Fruit fly (Drosophila melanogaster) whole organism, embryonic: ENCODE results near the gene PsGEF.

Experiments used
- Atf3 ChIP-seq: fragments of 200-800 bp; sonication (Bioruptor generic); optimal IDR thresholded peaks from 3 replicates; lab custom pipeline; 2016; ENCODE audit warnings: missing biosample characterization, missing genetic modification characterization
- CG1024 ChIP-seq: fragments of 200-800 bp; sonication (Bioruptor generic); IDR thresholded peaks from 2 replicates; pipeline ENCODE4 v1.3.6; 2022; ENCODE audit warnings: missing biosample characterization, missing genetic modification characterization
- CG10543 ChIP-seq: fragments of 200-800 bp; sonication (Bioruptor generic); optimal IDR thresholded peaks from 3 replicates; lab custom pipeline; 2017; ENCODE audit warnings: missing biosample characterization, mild to moderate bottlenecking, missing genetic modification characterization, moderate library complexity
- CG11504 ChIP-seq: fragments of 200-800 bp; sonication (Bioruptor generic); optimal IDR thresholded peaks from 3 replicates; lab custom pipeline; 2019; ENCODE audit warnings: missing biosample characterization, mild to moderate bottlenecking, missing genetic modification characterization, moderate library complexity
- CG11696 ChIP-seq: fragments of 200-800 bp; sonication (Bioruptor generic); IDR thresholded peaks from 2 replicates; pipeline ENCODE4 v1.3.6; 2022; ENCODE audit warnings: missing biosample characterization, missing genetic modification characterization
- CG12071 ChIP-seq: fragments of 200-800 bp; sonication (Bioruptor generic); optimal IDR thresholded peaks from 3 replicates; lab custom pipeline; 2018; ENCODE audit warnings: missing biosample characterization, mild to moderate bottlenecking, missing genetic modification characterization
- CG14014 ChIP-seq: fragments of 200-800 bp; sonication (Bioruptor generic); IDR thresholded peaks from 2 replicates; pipeline ENCODE4 v1.3.6; 2022; ENCODE audit warnings: missing biosample characterization, missing genetic modification characterization
- CG16813 ChIP-seq: fragments of 200-800 bp; sonication (Bioruptor generic); IDR thresholded peaks from 3 replicates; pipeline ENCODE4 v1.3.6; 2022; ENCODE audit warnings: missing biosample characterization, missing genetic modification characterization; ENCODE audit not compliant: partially characterized antibody
- CG17186 ChIP-seq: fragments of 200-800 bp; sonication (Bioruptor generic); optimal IDR thresholded peaks from 3 replicates; lab custom pipeline; 2017; ENCODE audit warnings: missing biosample characterization, missing genetic modification reagents, missing genetic modification characterization
- CG2678 ChIP-seq: fragments of 200-800 bp; sonication (Bioruptor generic); optimal IDR thresholded peaks from 3 replicates; lab custom pipeline; 2019; ENCODE audit warnings: missing biosample characterization, mild to moderate bottlenecking, missing genetic modification characterization, moderate library complexity
- CG2889 ChIP-seq: fragments of 200-800 bp; sonication (Bioruptor generic); IDR thresholded peaks from 3 replicates; pipeline ENCODE4 v1.3.6; 2022; ENCODE audit warnings: missing biosample characterization, missing genetic modification characterization
- CG32772 ChIP-seq: fragments of 200-800 bp; sonication (Bioruptor generic); IDR thresholded peaks from 2 replicates; pipeline ENCODE4 v1.3.6; 2022; ENCODE audit warnings: missing biosample characterization, missing genetic modification characterization
- CG3407 ChIP-seq: fragments of 200-800 bp; sonication (Bioruptor generic); optimal IDR thresholded peaks from 2 replicates; lab custom pipeline; 2018; ENCODE audit warnings: missing biosample characterization, mild to moderate bottlenecking, missing genetic modification characterization
- CG3726 ChIP-seq: fragments of 200-800 bp; sonication (Bioruptor generic); IDR thresholded peaks from 3 replicates; pipeline ENCODE4, ENCODE4 v1.3.6; 2022; ENCODE audit warnings: missing biosample characterization, missing genetic modification characterization
- CG6654 ChIP-seq: fragments of 200-800 bp; sonication (Bioruptor generic); optimal IDR thresholded peaks from 2 replicates; lab custom pipeline; 2017; ENCODE audit warnings: missing biosample characterization, mild to moderate bottlenecking, missing genetic modification characterization
- CG6683 ChIP-seq: fragments of 200-800 bp; sonication (Bioruptor generic); optimal IDR thresholded peaks from 2 replicates; lab custom pipeline; 2017; ENCODE audit warnings: missing biosample characterization, mild to moderate bottlenecking, missing genetic modification characterization, missing genetic modification reagents
- CG9437 ChIP-seq: fragments of 200-800 bp; sonication (Bioruptor generic); optimal IDR thresholded peaks from 2 replicates; lab custom pipeline; 2018; ENCODE audit warnings: missing biosample characterization, mild to moderate bottlenecking, missing genetic modification characterization
- CkIIα-i1 ChIP-seq: fragments of 200-800 bp; sonication (Bioruptor generic); IDR thresholded peaks from 2 replicates; pipeline ENCODE4 v1.3.6; 2022; ENCODE audit warnings: missing biosample characterization, missing genetic modification characterization
- D ChIP-seq, 2 experiments: fragments of 200-800 bp in 1 of 2; fragments of >200 bp in 1 of 2; sonication (Bioruptor generic) in 1 of 2; optimal IDR thresholded peaks; 2 replicates in 1 of 2; 3 replicates in 1 of 2; lab custom pipeline; 2017; ENCODE audit warnings: mild to moderate bottlenecking in 1 of 2, missing biosample characterization in 1 of 2, missing genetic modification characterization in 1 of 2, missing genetic modification reagents in 1 of 2
- D19A ChIP-seq: fragments of 200-800 bp; optimal IDR thresholded peaks from 3 replicates; lab custom pipeline; 2019; ENCODE audit warnings: missing biosample characterization, mild to moderate bottlenecking, missing genetic modification characterization, moderate library complexity
- HLH4C ChIP-seq: fragments of 200-800 bp; sonication (Bioruptor generic); IDR thresholded peaks from 3 replicates; pipeline ENCODE4 v1.3.6; 2022; ENCODE audit warnings: missing biosample characterization, missing genetic modification characterization; ENCODE audit not compliant: partially characterized antibody
- HmgD ChIP-seq: fragments of 200-800 bp; sonication (Bioruptor generic); optimal IDR thresholded peaks from 3 replicates; lab custom pipeline; 2016; ENCODE audit warnings: missing biosample characterization, missing genetic modification characterization
- Jarid2 ChIP-seq: fragments of 200-800 bp; sonication (Bioruptor generic); optimal IDR thresholded peaks from 3 replicates; lab custom pipeline; 2017; ENCODE audit warnings: mild to moderate bottlenecking, missing biosample characterization, missing genetic modification reagents, missing genetic modification characterization
- Lpt ChIP-seq: fragments of >200 bp; optimal IDR thresholded peaks from 2 replicates; lab custom pipeline; 2018; ENCODE audit warnings: missing biosample characterization, missing genetic modification characterization
- Mad ChIP-seq: fragments of 200-800 bp; sonication (Bioruptor generic); optimal IDR thresholded peaks from 2 replicates; lab custom pipeline; 2016; ENCODE audit warnings: missing biosample characterization, missing genetic modification characterization
- NK7.1 ChIP-seq: fragments of 200-800 bp; sonication (Bioruptor generic); optimal IDR thresholded peaks from 3 replicates; lab custom pipeline; 2016; ENCODE audit warnings: missing biosample characterization, missing genetic modification characterization
- Nf-YC ChIP-seq: fragments of 200-800 bp; optimal IDR thresholded peaks from 3 replicates; lab custom pipeline; 2019; ENCODE audit warnings: missing biosample characterization, mild to moderate bottlenecking, missing genetic modification characterization, moderate library complexity
- NfI ChIP-seq: fragments of 200-800 bp; sonication (Bioruptor generic); optimal IDR thresholded peaks from 3 replicates; lab custom pipeline; 2018; ENCODE audit warnings: missing biosample characterization, mild to moderate bottlenecking, missing genetic modification characterization, moderate library complexity
- Pdp1 ChIP-seq, 2 experiments: fragments of 200-800 bp; sonication (Bioruptor generic); optimal IDR thresholded peaks; 3 replicates each; lab custom pipeline; 2016; ENCODE audit warnings: missing biosample characterization in 2 of 2, missing genetic modification characterization in 2 of 2, mild to moderate bottlenecking in 1 of 2, moderate library complexity in 1 of 2
- Scr ChIP-seq: fragments of 200-800 bp; sonication (Bioruptor generic); IDR thresholded peaks from 2 replicates; pipeline ENCODE4 v1.3.6; 2022; ENCODE audit warnings: missing biosample characterization, missing genetic modification characterization; ENCODE audit not compliant: partially characterized antibody
- abd-A ChIP-seq: fragments of 200-800 bp; sonication (Bioruptor generic); optimal IDR thresholded peaks from 3 replicates; lab custom pipeline; 2019; ENCODE audit warnings: missing biosample characterization, mild to moderate bottlenecking, missing genetic modification characterization, moderate library complexity
- ac ChIP-seq: fragments of 200-800 bp; sonication (Bioruptor generic); optimal IDR thresholded peaks from 3 replicates; lab custom pipeline; 2017; ENCODE audit warnings: missing biosample characterization, mild to moderate bottlenecking, missing genetic modification characterization
- amos ChIP-seq: fragments of 200-800 bp; sonication (Bioruptor generic); IDR thresholded peaks from 2 replicates; pipeline ENCODE4 v1.3.6; 2022; ENCODE audit warnings: missing biosample characterization, missing genetic modification characterization; ENCODE audit not compliant: partially characterized antibody
- caup ChIP-seq: fragments of 200-800 bp; sonication (Bioruptor generic); optimal IDR thresholded peaks from 3 replicates; lab custom pipeline; 2017; ENCODE audit warnings: missing biosample characterization, mild to moderate bottlenecking, missing genetic modification characterization, moderate library complexity; ENCODE audit not compliant: severe bottlenecking
- fd64A ChIP-seq: fragments of 200-800 bp; sonication (Bioruptor generic); optimal IDR thresholded peaks from 3 replicates; lab custom pipeline; 2018; ENCODE audit warnings: missing biosample characterization, mild to moderate bottlenecking, missing genetic modification characterization
- grau ChIP-seq: fragments of 200-800 bp; optimal IDR thresholded peaks from 3 replicates; lab custom pipeline; 2019; ENCODE audit warnings: missing biosample characterization, mild to moderate bottlenecking, missing genetic modification characterization, moderate library complexity
- hkb ChIP-seq, 2 experiments: fragments of 200-800 bp in 1 of 2; fragments of >200 bp in 1 of 2; sonication (Bioruptor generic) in 1 of 2; IDR thresholded peaks in 1 of 2; optimal IDR thresholded peaks in 1 of 2; 2 replicates each; pipeline versions ENCODE4 v1.3.6 to Lab custom; 2017 to 2022; ENCODE audit warnings: missing biosample characterization in 1 of 2, missing genetic modification characterization in 1 of 2
- jing ChIP-seq: fragments of 200-800 bp; sonication (Bioruptor generic); optimal IDR thresholded peaks from 2 replicates; lab custom pipeline; 2018; ENCODE audit warnings: missing biosample characterization, mild to moderate bottlenecking, missing genetic modification characterization
- nerfin-2 ChIP-seq: fragments of 200-800 bp; sonication (Bioruptor generic); IDR thresholded peaks from 2 replicates; pipeline ENCODE4 v1.3.6; 2022; ENCODE audit warnings: missing biosample characterization, missing genetic modification characterization; ENCODE audit not compliant: partially characterized antibody
- nom ChIP-seq: fragments of 200-800 bp; sonication (Bioruptor generic); optimal IDR thresholded peaks from 2 replicates; lab custom pipeline; 2017; ENCODE audit warnings: missing biosample characterization, missing genetic modification characterization, mild to moderate bottlenecking, moderate library complexity, missing genetic modification reagents
- peb ChIP-seq: fragments of 200-800 bp; sonication (Bioruptor generic); IDR thresholded peaks from 2 replicates; pipeline ENCODE4 v1.3.6; 2022; ENCODE audit warnings: missing biosample characterization, missing genetic modification characterization
- psq ChIP-seq: fragments of 200-800 bp; sonication (Bioruptor generic); optimal IDR thresholded peaks from 2 replicates; lab custom pipeline; 2017; ENCODE audit warnings: missing biosample characterization, missing genetic modification characterization
- repo ChIP-seq: fragments of 200-800 bp; sonication (Bioruptor generic); optimal IDR thresholded peaks from 2 replicates; lab custom pipeline; 2016; ENCODE audit warnings: missing biosample characterization, missing genetic modification characterization
- sna ChIP-seq: fragments of 200-800 bp; sonication (Bioruptor generic); IDR thresholded peaks from 2 replicates; pipeline ENCODE4 v1.3.6; 2022; ENCODE audit warnings: missing biosample characterization, missing genetic modification characterization; ENCODE audit not compliant: partially characterized antibody
- sr ChIP-seq: fragments of 200-800 bp; sonication (Bioruptor generic); IDR thresholded peaks from 3 replicates; pipeline ENCODE4 v1.3.6; 2022; ENCODE audit warnings: missing biosample characterization, missing genetic modification characterization
- tin ChIP-seq: fragments of 200-800 bp; sonication (Bioruptor generic); optimal IDR thresholded peaks from 3 replicates; lab custom pipeline; 2016; ENCODE audit warnings: missing biosample characterization, missing genetic modification characterization
- twi ChIP-seq: fragments of 200-800 bp; optimal IDR thresholded peaks from 2 replicates; lab custom pipeline; 2019; ENCODE audit warnings: missing biosample characterization, mild to moderate bottlenecking, missing genetic modification characterization, moderate library complexity
- unpg ChIP-seq: fragments of 200-800 bp; sonication (Bioruptor generic); optimal IDR thresholded peaks from 3 replicates; lab custom pipeline; 2018; ENCODE audit warnings: missing biosample characterization, mild to moderate bottlenecking, missing genetic modification characterization, moderate library complexity
- yki ChIP-seq: fragments of >200 bp; optimal IDR thresholded peaks from 3 replicates; lab custom pipeline; 2018

PsGEF gene

DNA sequence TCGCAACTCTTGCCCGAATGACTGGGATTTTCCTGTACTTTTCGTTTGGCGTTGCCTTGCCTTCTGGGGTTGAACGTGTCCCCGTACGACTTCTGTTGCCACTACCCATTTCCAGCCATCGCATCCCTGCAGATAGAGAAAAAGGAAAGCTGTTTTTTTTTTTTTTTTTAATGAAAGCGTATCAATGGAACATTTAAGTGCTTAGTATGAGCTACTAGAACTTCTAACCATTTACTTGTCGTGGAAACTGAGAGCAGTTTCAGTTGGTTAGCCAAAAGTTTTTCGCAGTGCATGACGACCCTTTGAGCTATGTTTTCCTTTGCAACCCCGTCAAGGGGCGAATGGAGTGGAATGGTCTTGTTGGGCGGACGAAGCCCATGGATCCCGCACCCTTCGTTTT, 58.2 kb downstream of the PsGEF start (continued):
- TF ChIP-seq Jarid2 (GFP tag; lab: Kevin White, UChicago): no peak
- peak; percentile 66 for TF ChIP-seq tin (GFP tag; lab: Kevin White, UChicago)
- TF ChIP-seq sr (GFP tag; lab: Robert Waterston, UW): no peak
- TF ChIP-seq peb (GFP tag; lab: Robert Waterston, UW): no peak
- TF ChIP-seq CG11504: peak; percentile 70
- TF ChIP-seq CG16813 (GFP tag; lab: Robert Waterston, UW): no peak
- peak; percentile 54 for TF ChIP-seq D19A
- peak; percentile 47 for TF ChIP-seq Mad (GFP tag; lab: Kevin White, UChicago)
- no peak for TF ChIP-seq CG6654
- TF ChIP-seq Nf-YC (tag; lab: Kevin White, UChicago): peak; percentile 13
- TF ChIP-seq D (optimal IDR thresholded peaks at IDR 0.05; lab: Kevin White, UChicago): no peak
- TF ChIP-seq D (GFP tag; optimal IDR thresholded peaks at IDR 0.05; lab: Kevin White, UChicago): peak; percentile 59
- peak; percentile 87 for TF ChIP-seq CG14014
- peak; percentile 71 for TF ChIP-seq grau (tag; lab: Kevin White, UChicago)
- peak; percentile 59; the same call in 1 of the 3 replicates for TF ChIP-seq CG2889 (GFP tag; lab: Robert Waterston, UW)
- no peak for TF ChIP-seq nerfin-2 (GFP tag; lab: Robert Waterston, UW)
- TF ChIP-seq unpg (GFP tag; lab: Kevin White, UChicago): peak; percentile 77
- TF ChIP-seq yki: no peak
- TF ChIP-seq CG3726 (GFP tag; lab: Robert Waterston, UW): 0 out of 3 replicates have a peak, but pooled peaks have one; percentile 51
- TF ChIP-seq psq (GFP tag; lab: Kevin White, UChicago): peak; percentile 45
- TF ChIP-seq CG9437: peak; percentile 46
- TF ChIP-seq NK7.1 (GFP tag; lab: Kevin White, UChicago): peak; percentile 80
- TF ChIP-seq hkb (optimal IDR thresholded peaks at IDR 0.05; lab: Kevin White, UChicago): no peak
- TF ChIP-seq hkb (GFP tag; IDR thresholded peaks at IDR 0.05; lab: Robert Waterston, UW): peak; percentile 75
- no peak for TF ChIP-seq ac (GFP tag; lab: Kevin White, UChicago)
- TF ChIP-seq CG10543 (GFP tag; lab: Kevin White, UChicago): peak; percentile 9
- TF ChIP-seq Scr (GFP tag; lab: Robert Waterston, UW): no peak
- peak; percentile 69 for TF ChIP-seq Atf3 (GFP tag; lab: Kevin White, UChicago)
- TF ChIP-seq jing: peak; percentile 10
- peak; percentile 42 for TF ChIP-seq CG3407
- TF ChIP-seq Pdp1 (GFP tag; optimal IDR thresholded peaks at IDR 0.05; lab: Kevin White, UChicago): peak; percentile 69 to 82
- TF ChIP-seq CkIIα-i1 (GFP tag; lab: Robert Waterston, UW): no peak
- peak; percentile 77 for TF ChIP-seq CG32772 (GFP tag; lab: Robert Waterston, UW)
- no peak for TF ChIP-seq sna (GFP tag; lab: Robert Waterston, UW)
- TF ChIP-seq repo (GFP tag; lab: Kevin White, UChicago): peak; percentile 56
- TF ChIP-seq fd64A (GFP tag; lab: Kevin White, UChicago): no peak
- TF ChIP-seq HLH4C (GFP tag; lab: Robert Waterston, UW): no peak
- peak; percentile 64 for TF ChIP-seq caup (GFP tag; lab: Kevin White, UChicago)
- no peak for TF ChIP-seq nom (GFP tag; lab: Kevin White, UChicago)
- peak; percentile 59 for TF ChIP-seq NfI (GFP tag; lab: Kevin White, UChicago)
- peak; percentile 66 for TF ChIP-seq HmgD
- peak; percentile 9 for TF ChIP-seq CG12071 (GFP tag; lab: Kevin White, UChicago)
- TF ChIP-seq CG17186 (GFP tag; lab: Kevin White, UChicago): no peak
- TF ChIP-seq abd-A (tag; lab: Kevin White, UChicago): no peak
- TF ChIP-seq CG11696 (GFP tag; lab: Robert Waterston, UW): 0 out of 2 replicates have a peak, but pooled peaks have one; percentile 23
- TF ChIP-seq CG2678: peak; percentile 66
- TF ChIP-seq twi (tag; lab: Kevin White, UChicago): peak; percentile 9
- TF ChIP-seq CG1024 (GFP tag; lab: Robert Waterston, UW): peak; percentile 63
- TF ChIP-seq CG6683 (GFP tag; lab: Kevin White, UChicago): peak; percentile 17
- TF ChIP-seq Lpt: no peak
- no peak for TF ChIP-seq amos
